Fruit fly (Drosophila melanogaster) whole organism, wandering third instar larva: ENCODE measurements around the gene CG32260.
A peak's percentile ranks its signal among the peaks of the same experiment; 100 is the strongest.

Experiments used
- Abd-B ChIP-seq: fragments of >200 bp; optimal IDR thresholded peaks from 2 replicates; lab custom pipeline; 2017; ENCODE audit warnings: missing biosample characterization, missing genetic modification characterization
- CG32264 ChIP-seq: fragments of 200-800 bp; sonication (Bioruptor generic); optimal IDR thresholded peaks from 2 replicates; lab custom pipeline; 2016; ENCODE audit warnings: missing biosample characterization, missing genetic modification characterization
- CG9705 ChIP-seq: fragments of 200-800 bp; sonication (Bioruptor generic); optimal IDR thresholded peaks from 2 replicates; lab custom pipeline; 2018; ENCODE audit warnings: missing biosample characterization, mild to moderate bottlenecking, missing genetic modification characterization
- CrebA ChIP-seq: fragments of 200-800 bp; sonication (Bioruptor generic); optimal IDR thresholded peaks from 2 replicates; lab custom pipeline; 2016; ENCODE audit warnings: missing biosample characterization, mild to moderate bottlenecking, missing genetic modification characterization, borderline replicate concordance
- Dfd ChIP-seq: fragments of >200 bp; optimal IDR thresholded peaks from 2 replicates; lab custom pipeline; 2017; ENCODE audit warnings: missing biosample characterization, missing genetic modification characterization
- Dif ChIP-seq: fragments of 200-275, 200-300 bp; sonication (Bioruptor generic); optimal IDR thresholded peaks from 2 replicates; lab custom pipeline; 2018; ENCODE audit warnings: missing biosample characterization, missing genetic modification characterization; ENCODE audit not compliant: partially characterized antibody
- GATAd ChIP-seq: sonication (Bioruptor generic); optimal IDR thresholded peaks from 2 replicates; lab custom pipeline; 2016; ENCODE audit warnings: missing biosample characterization, missing genetic modification characterization
- HLH106 ChIP-seq: fragments of 200-800 bp; optimal IDR thresholded peaks from 3 replicates; lab custom pipeline; 2019; ENCODE audit warnings: missing biosample characterization, mild to moderate bottlenecking, missing genetic modification characterization, moderate library complexity
- Hnf4 ChIP-seq: fragments of 200-800 bp; sonication (Bioruptor generic); optimal IDR thresholded peaks from 2 replicates; lab custom pipeline; 2016; ENCODE audit warnings: missing biosample characterization, mild to moderate bottlenecking, missing genetic modification characterization
- Hr78 ChIP-seq: fragments of >200 bp; optimal IDR thresholded peaks from 2 replicates; lab custom pipeline; 2017; ENCODE audit warnings: missing biosample characterization, missing genetic modification characterization
- Hr83 ChIP-seq: fragments of 200-300 bp; sonication (Bioruptor generic); optimal IDR thresholded peaks from 2 replicates; lab custom pipeline; 2016; ENCODE audit warnings: missing biosample characterization, mild to moderate bottlenecking, missing genetic modification characterization, moderate library complexity; ENCODE audit not compliant: poor library complexity, severe bottlenecking
- Jra ChIP-seq: sonication (Bioruptor generic); optimal IDR thresholded peaks from 2 replicates; lab custom pipeline; 2016; ENCODE audit warnings: missing biosample characterization, missing genetic modification characterization
- Mio ChIP-seq: sonication (Bioruptor generic); optimal IDR thresholded peaks from 2 replicates; lab custom pipeline; 2016; ENCODE audit warnings: missing biosample characterization, missing genetic modification characterization
- Myc ChIP-seq: fragments of >200 bp; optimal IDR thresholded peaks from 2 replicates; lab custom pipeline; 2017
- OdsH ChIP-seq: fragments of 200-800 bp; sonication (Bioruptor generic); optimal IDR thresholded peaks from 2 replicates; lab custom pipeline; 2016; ENCODE audit warnings: missing biosample characterization, mild to moderate bottlenecking, missing genetic modification characterization
- Rel ChIP-seq, 2 experiments: fragments of 200-800 bp; sonication (Bioruptor generic) in 1 of 2; optimal IDR thresholded peaks; 2 replicates in 1 of 2; 3 replicates in 1 of 2; lab custom pipeline; 2016 to 2019; ENCODE audit warnings: mild to moderate bottlenecking in 2 of 2, missing biosample characterization in 2 of 2, missing genetic modification characterization in 2 of 2, moderate library complexity in 1 of 2
- Sp1 ChIP-seq: fragments of 200-800 bp; sonication (Bioruptor generic); optimal IDR thresholded peaks from 3 replicates; lab custom pipeline; 2019; ENCODE audit warnings: missing biosample characterization, mild to moderate bottlenecking, missing genetic modification characterization, moderate library complexity
- Vsx2 ChIP-seq: fragments of 200-300, 225-300 bp; sonication (Bioruptor generic); optimal IDR thresholded peaks from 2 replicates; lab custom pipeline; 2018; ENCODE audit warnings: missing biosample characterization, missing genetic modification characterization; ENCODE audit not compliant: partially characterized antibody
- br ChIP-seq: fragments of 200-800 bp; sonication (Bioruptor generic); optimal IDR thresholded peaks from 2 replicates; lab custom pipeline; 2016; ENCODE audit warnings: missing biosample characterization, missing genetic modification characterization
- brk ChIP-seq: fragments of 200-800 bp; sonication (Bioruptor generic); optimal IDR thresholded peaks from 2 replicates; lab custom pipeline; 2016; ENCODE audit warnings: missing biosample characterization, mild to moderate bottlenecking, missing genetic modification characterization
- dl ChIP-seq, 2 experiments: fragments of 175-275, 200-275 bp in 1 of 2; fragments of 200-275 bp in 1 of 2; sonication (Bioruptor generic); optimal IDR thresholded peaks; lab custom pipeline; 2018; ENCODE audit warnings: mild to moderate bottlenecking in 2 of 2, missing biosample characterization in 2 of 2, missing genetic modification characterization in 2 of 2, moderate library complexity in 2 of 2; ENCODE audit not compliant: partially characterized antibody in 2 of 2, insufficient read depth in 1 of 2
- dmrt93B ChIP-seq: fragments of 200-800 bp; sonication (Bioruptor generic); optimal IDR thresholded peaks from 2 replicates; lab custom pipeline; 2018; ENCODE audit warnings: missing biosample characterization, mild to moderate bottlenecking, missing genetic modification characterization
- dsf ChIP-seq: sonication (Bioruptor generic); optimal IDR thresholded peaks from 2 replicates; lab custom pipeline; 2016; ENCODE audit warnings: missing biosample characterization, missing genetic modification characterization, borderline replicate concordance
- ey ChIP-seq: fragments of 200-800 bp; sonication (Bioruptor generic); optimal IDR thresholded peaks from 2 replicates; lab custom pipeline; 2016; ENCODE audit warnings: missing biosample characterization, missing genetic modification characterization
- foxo ChIP-seq, 2 experiments: fragments of 200-800 bp; sonication (Bioruptor generic); optimal IDR thresholded peaks; 2 replicates in 1 of 2; 3 replicates in 1 of 2; lab custom pipeline; 2016 to 2017; ENCODE audit warnings: missing biosample characterization in 2 of 2, missing genetic modification characterization in 2 of 2
- fru ChIP-seq: fragments of 200-800 bp; sonication (Bioruptor generic); optimal IDR thresholded peaks from 3 replicates; lab custom pipeline; 2016; ENCODE audit warnings: missing biosample characterization, mild to moderate bottlenecking, missing genetic modification characterization
- h ChIP-seq: fragments of 200-800 bp; sonication (Bioruptor generic); optimal IDR thresholded peaks from 3 replicates; lab custom pipeline; 2016; ENCODE audit warnings: missing biosample characterization, mild to moderate bottlenecking, missing genetic modification characterization
- jim ChIP-seq: fragments of 175-275, 200-325 bp; sonication (Bioruptor generic); optimal IDR thresholded peaks from 2 replicates; lab custom pipeline; 2016; ENCODE audit warnings: missing biosample characterization, mild to moderate bottlenecking, missing genetic modification characterization
- lola ChIP-seq: fragments of >200 bp; optimal IDR thresholded peaks from 2 replicates; lab custom pipeline; 2017; ENCODE audit warnings: missing biosample characterization, missing genetic modification characterization
- pan ChIP-seq: fragments of >200 bp; optimal IDR thresholded peaks from 2 replicates; lab custom pipeline; 2017
- psq ChIP-seq: fragments of 200-800 bp; sonication (Bioruptor generic); optimal IDR thresholded peaks from 3 replicates; lab custom pipeline; 2017; ENCODE audit warnings: missing biosample characterization, mild to moderate bottlenecking, missing genetic modification characterization, moderate library complexity
- rgr ChIP-seq: fragments of 200-800 bp; sonication (Bioruptor generic); optimal IDR thresholded peaks from 3 replicates; lab custom pipeline; 2016; ENCODE audit warnings: missing biosample characterization, mild to moderate bottlenecking, missing genetic modification characterization
- sage ChIP-seq: fragments of 200-800 bp; sonication (Bioruptor generic); optimal IDR thresholded peaks from 2 replicates; lab custom pipeline; 2016; ENCODE audit warnings: missing biosample characterization, mild to moderate bottlenecking, missing genetic modification characterization
- sv ChIP-seq: fragments of 200-800 bp; sonication (Bioruptor generic); optimal IDR thresholded peaks from 3 replicates; lab custom pipeline; 2016; ENCODE audit warnings: missing biosample characterization, missing genetic modification characterization
- tai ChIP-seq: sonication (Bioruptor generic); optimal IDR thresholded peaks from 2 replicates; lab custom pipeline; 2016; ENCODE audit warnings: missing biosample characterization, missing genetic modification characterization
- usp ChIP-seq: fragments of >200 bp; optimal IDR thresholded peaks from 2 replicates; lab custom pipeline; 2017; ENCODE audit warnings: missing biosample characterization, missing genetic modification characterization
- woc ChIP-seq: sonication (Bioruptor generic); optimal IDR thresholded peaks from 2 replicates; lab custom pipeline; 2016; ENCODE audit warnings: missing biosample characterization, mild to moderate bottlenecking, missing genetic modification characterization

Gene CG32260

DNA sequence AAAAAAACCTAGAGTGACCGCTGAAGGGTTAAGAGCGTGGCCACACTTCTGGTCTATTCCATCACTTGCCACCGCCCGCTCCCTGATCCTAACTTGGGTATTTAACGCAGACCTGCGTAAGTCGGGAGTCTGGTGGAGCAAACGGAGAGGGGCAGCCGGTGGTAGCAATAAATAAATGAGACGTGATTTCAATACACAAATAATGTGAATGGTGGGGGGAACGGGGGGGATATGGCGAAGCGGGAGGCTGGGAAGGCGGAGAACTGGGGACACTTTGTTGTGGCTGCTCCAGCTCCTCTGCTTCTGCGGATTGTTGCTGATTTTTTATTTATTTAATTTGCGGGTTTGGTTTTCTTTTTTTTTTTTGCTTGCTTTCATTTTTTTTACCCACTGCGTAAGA, 15.7 kb downstream of the CG32260 start:
- TF ChIP-seq sage (no peak), Hnf4 (no peak), fru (GFP tag; lab: Kevin White, UChicago) (no peak), HLH106 (tag; lab: Kevin White, UChicago) (no peak), br (GFP tag; lab: Kevin White, UChicago) (no peak), Myc (lab: Kevin White, UChicago) (no peak), Hr83 (no peak), foxo (GFP tag; optimal IDR thresholded peaks at IDR 0.05; lab: Kevin White, UChicago) (no peak), usp (no peak), CG32264 (no peak), Sp1 (GFP tag; lab: Kevin White, UChicago) (no peak), pan (lab: Kevin White, UChicago) (no peak), Hr78 (GFP tag; lab: Kevin White, UChicago) (no peak), woc (no peak), dl (GFP tag; optimal IDR thresholded peaks at IDR 0.05; lab: Kevin White, UChicago; ENCODE audit: insufficient read depth in 1 of 2, partially characterized antibody in 2 of 2) (no peak)
- TF ChIP-seq, all 38 proteins: peak for 0

DNA sequence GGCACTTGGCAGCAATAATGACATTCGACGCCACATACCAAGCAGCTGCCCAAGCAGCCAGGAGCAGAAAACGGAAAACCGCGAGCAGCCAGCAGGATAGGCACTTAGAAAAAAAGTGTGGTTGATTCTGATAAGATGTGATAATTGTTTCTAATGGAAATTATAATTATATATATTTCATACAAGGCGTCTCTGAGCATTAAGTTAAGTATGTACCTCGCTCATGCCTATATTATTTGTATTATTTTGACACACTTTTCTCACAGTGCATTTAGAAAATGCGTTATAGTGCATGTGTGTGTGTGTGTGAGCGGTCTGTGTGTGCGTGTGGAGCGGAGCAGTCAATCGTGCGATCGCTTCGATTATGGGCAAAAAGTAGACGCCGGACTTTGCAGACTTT, 16.2 kb downstream of the CG32260 start:
- TF ChIP-seq h (GFP tag; lab: Kevin White, UChicago) = peak; percentile 76
- TF ChIP-seq tai (GFP tag; lab: Kevin White, UChicago) = no peak
- TF ChIP-seq Vsx2 (GFP tag; lab: Kevin White, UChicago) = no peak
- peak; percentile 38 for TF ChIP-seq CG9705 (GFP tag; lab: Kevin White, UChicago)
- no peak for TF ChIP-seq CG32264
- TF ChIP-seq Sp1 (GFP tag; lab: Kevin White, UChicago) = peak; percentile 72
- TF ChIP-seq Jra (GFP tag; lab: Kevin White, UChicago) = no peak
- no peak for TF ChIP-seq Hr78 (GFP tag; lab: Kevin White, UChicago)
- TF ChIP-seq rgr (GFP tag; lab: Kevin White, UChicago) = peak; percentile 75
- TF ChIP-seq fru (GFP tag; lab: Kevin White, UChicago) = peak; percentile 67
- no peak for TF ChIP-seq usp
- peak; percentile 78 for TF ChIP-seq HLH106 (tag; lab: Kevin White, UChicago)
- no peak for TF ChIP-seq lola (GFP tag; lab: Kevin White, UChicago)
- no peak for TF ChIP-seq jim (GFP tag; lab: Kevin White, UChicago)
- peak; percentile 54 for TF ChIP-seq br (GFP tag; lab: Kevin White, UChicago)
- peak; percentile 60 for TF ChIP-seq brk (GFP tag; lab: Kevin White, UChicago)
- TF ChIP-seq GATAd (GFP tag; lab: Kevin White, UChicago) = no peak
- TF ChIP-seq Dif (GFP tag; lab: Kevin White, UChicago) = no peak
- TF ChIP-seq sage = peak; percentile 40
- peak; percentile 34 for TF ChIP-seq dmrt93B (GFP tag; lab: Kevin White, UChicago)
- TF ChIP-seq woc = peak; percentile 19
- TF ChIP-seq psq = peak; percentile 38
- no peak for TF ChIP-seq Abd-B (GFP tag; lab: Kevin White, UChicago)
- TF ChIP-seq Dfd (GFP tag; lab: Kevin White, UChicago) = no peak
- no peak for TF ChIP-seq Hr83
- TF ChIP-seq sv = no peak
- peak; percentile 49 for TF ChIP-seq OdsH
- TF ChIP-seq foxo (GFP tag; optimal IDR thresholded peaks at IDR 0.05; lab: Kevin White, UChicago) = peak in 1 of 2 experiments; percentile 70
- no peak for TF ChIP-seq CrebA (GFP tag; lab: Kevin White, UChicago)
- peak; percentile 61 for TF ChIP-seq ey (GFP tag; lab: Kevin White, UChicago)
- peak; percentile 37 for TF ChIP-seq Hnf4
- no peak for TF ChIP-seq Rel (GFP tag; optimal IDR thresholded peaks at IDR 0.05; lab: Kevin White, UChicago)
- TF ChIP-seq Rel (tag; optimal IDR thresholded peaks at IDR 0.05; lab: Kevin White, UChicago) = no peak
- TF ChIP-seq dl (GFP tag; optimal IDR thresholded peaks at IDR 0.05; lab: Kevin White, UChicago; ENCODE audit: insufficient read depth in 1 of 2, partially characterized antibody in 2 of 2) = no peak
- no peak for TF ChIP-seq Mio (GFP tag; lab: Kevin White, UChicago)
- no peak for TF ChIP-seq pan (lab: Kevin White, UChicago)
- no peak for TF ChIP-seq dsf (GFP tag; lab: Kevin White, UChicago)

DNA sequence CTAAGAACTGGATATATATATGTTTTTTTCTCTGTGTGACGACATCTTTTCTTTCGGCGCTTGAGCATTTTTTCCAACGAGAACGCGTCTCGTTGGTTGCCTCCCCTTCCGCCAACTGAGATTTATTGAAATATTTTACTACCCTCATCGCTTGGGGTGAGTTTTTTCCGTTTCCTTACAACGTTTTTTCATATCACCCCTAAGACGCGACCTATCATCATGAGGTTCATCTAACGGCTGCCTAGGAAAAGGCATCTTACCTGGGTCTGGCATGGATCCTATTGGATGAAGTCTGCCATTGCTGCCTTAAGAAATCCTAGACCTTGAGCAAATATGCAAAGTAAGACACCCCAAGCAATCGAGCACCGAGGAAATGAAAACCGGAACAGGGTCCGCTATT, 17.1 kb downstream of the CG32260 start:
- no peak for TF ChIP-seq Hr83
- TF ChIP-seq CG9705 (GFP tag; lab: Kevin White, UChicago) = no peak
- TF ChIP-seq Mio (GFP tag; lab: Kevin White, UChicago) = no peak
- no peak for TF ChIP-seq jim (GFP tag; lab: Kevin White, UChicago)
- TF ChIP-seq psq = no peak
- no peak for TF ChIP-seq OdsH
- TF ChIP-seq Dfd (GFP tag; lab: Kevin White, UChicago) = no peak
- no peak for TF ChIP-seq Sp1 (GFP tag; lab: Kevin White, UChicago)
- TF ChIP-seq dmrt93B (GFP tag; lab: Kevin White, UChicago) = no peak
- no peak for TF ChIP-seq Hr78 (GFP tag; lab: Kevin White, UChicago)
- no peak for TF ChIP-seq fru (GFP tag; lab: Kevin White, UChicago)
- no peak for TF ChIP-seq usp
- no peak for TF ChIP-seq br (GFP tag; lab: Kevin White, UChicago)
- TF ChIP-seq CG32264 = no peak
- TF ChIP-seq, all 38 proteins: peak for 0
